Worm (Caenorhabditis elegans): ENCODE measurements around the gene col-117.

- TF ChIP-seq ets-5 (GFP tag; IDR thresholded peaks at IDR 0.05): no peak
- TF ChIP-seq ceh-63 (GFP tag; optimal IDR thresholded peaks at IDR 0.05): no peak
Observed at ce11 chrIV:8813614-8814013, 10.4 kb downstream of the col-117 start, which contains the start of gene exc-5.

Measured in whole organism, L1 larva.